Worm (Caenorhabditis elegans) whole organism, young adult: Measurements from ENCODE around the gene rec-8.

ENCODE experiments used
- F57C9.4 ChIP-seq: sonication (generic microtip); optimal IDR thresholded peaks from 2 replicates; lab custom pipeline; 2017; ENCODE audit warnings: mild to moderate bottlenecking, missing genetic modification characterization, missing compliant biosample characterization
- ama-1 ChIP-seq, 3 experiments: fragments of 150-350 bp in 1 of 3; sonication (generic microtip) in 2 of 3; optimal IDR thresholded peaks; 2 replicates each; lab custom pipeline; 2014 to 2018; ENCODE audit warnings: missing biosample characterization in 2 of 3, missing genetic modification characterization in 2 of 3, missing genetic modification reagents in 2 of 3
- attf-6 ChIP-seq: fragments of 200-800 bp; sonication (Bioruptor generic); IDR thresholded peaks from 2 replicates; pipeline ENCODE4 v1.3.6; 2022; ENCODE audit warnings: missing genetic modification reagents, missing genetic modification characterization, missing compliant biosample characterization
- ccch-3 ChIP-seq: fragments of 200-800 bp; sonication (Bioruptor generic); optimal IDR thresholded peaks from 2 replicates; lab custom pipeline; 2018; ENCODE audit warnings: mild to moderate bottlenecking, missing genetic modification characterization, missing compliant biosample characterization
- ceh-79 ChIP-seq: sonication (generic microtip); optimal IDR thresholded peaks from 2 replicates; lab custom pipeline; 2017; ENCODE audit warnings: mild to moderate bottlenecking, missing genetic modification characterization, missing compliant biosample characterization
- ekl-4 ChIP-seq: fragments of 200-800 bp; sonication (Bioruptor generic); IDR thresholded peaks from 2 replicates; pipeline ENCODE4 v1.3.6; 2022; ENCODE audit warnings: missing genetic modification reagents, missing genetic modification characterization, missing compliant biosample characterization
- him-1 ChIP-seq: sonication (generic microtip); optimal IDR thresholded peaks from 2 replicates; lab custom pipeline; 2016; ENCODE audit warnings: missing genotype, missing genetic modification reagents, missing genetic modification characterization, missing compliant biosample characterization
- lin-26 ChIP-seq: fragments of 200-800 bp; sonication (Bioruptor generic); IDR thresholded peaks from 2 replicates; pipeline ENCODE4 v1.3.6; 2022; ENCODE audit warnings: missing genetic modification reagents, missing genetic modification characterization, missing compliant biosample characterization
- mcd-1 ChIP-seq: fragments of 200-800 bp; sonication (Bioruptor generic); IDR thresholded peaks from 2 replicates; pipeline ENCODE4 v1.3.6; 2022; ENCODE audit warnings: missing genetic modification reagents, missing genetic modification characterization, missing compliant biosample characterization
- pbrm-1 ChIP-seq: fragments of 200-800 bp; sonication (Bioruptor generic); IDR thresholded peaks from 2 replicates; pipeline ENCODE4 v1.3.6; 2022; ENCODE audit warnings: missing genetic modification reagents, missing genetic modification characterization, missing compliant biosample characterization
- rec-8 ChIP-seq, 2 experiments: sonication (generic microtip); optimal IDR thresholded peaks; 2 replicates each; lab custom pipeline; 2016; ENCODE audit warnings: mild to moderate bottlenecking in 2 of 2, missing genetic modification characterization in 2 of 2, missing genetic modification reagents in 2 of 2, missing genotype in 2 of 2, missing biosample characterization in 1 of 2, missing compliant biosample characterization in 1 of 2, moderate library complexity in 1 of 2
- unc-62 ChIP-seq: fragments of 150-350 bp; optimal IDR thresholded peaks from 2 replicates; lab custom pipeline; 2014; ENCODE audit warnings: missing biosample characterization, missing genetic modification reagents, missing genetic modification characterization

ce11 chrIV:13370235-13370739, 17.3 kb upstream of the rec-8 start, which contains the start of the genes rla-2, popl-7 and Y62E10A.24:
- TF ChIP-seq lin-26 (GFP tag; lab: Robert Waterston, UW) (no peak), ccch-3 (GFP tag; lab: Kevin White, UChicago) (no peak), unc-62 (GFP tag; lab: Kevin White, UChicago) (no peak), attf-6 (GFP tag; lab: Robert Waterston, UW) (no peak), mcd-1 (GFP tag; lab: Robert Waterston, UW) (no peak), F57C9.4 (tag; lab: Kevin White, UChicago) (no peak), ama-1 (optimal IDR thresholded peaks at IDR 0.05; lab: Kevin White, UChicago) (no peak), ama-1 (GFP tag; optimal IDR thresholded peaks at IDR 0.05; lab: Kevin White, UChicago) (no peak), ekl-4 (GFP tag; lab: Robert Waterston, UW) (no peak), rec-8 (tag; optimal IDR thresholded peaks at IDR 0.05; lab: Kevin White, UChicago) (no peak), pbrm-1 (GFP tag; lab: Robert Waterston, UW) (no peak), him-1 (tag; lab: Kevin White, UChicago) (no peak), ceh-79 (tag; lab: Kevin White, UChicago) (no peak)
